Worm (Caenorhabditis elegans) whole organism, L1 larva: ENCODE data around the gene B0228.9.

Experiments
- C16A3.4 ChIP-seq: fragments of 150-350 bp; optimal IDR thresholded peaks from 2 replicates; lab custom pipeline; 2014; ENCODE audit warnings: missing biosample characterization, missing genetic modification characterization
- alr-1 ChIP-seq: fragments of 200-800 bp; sonication (Bioruptor generic); optimal IDR thresholded peaks from 2 replicates; lab custom pipeline; 2018; ENCODE audit warnings: borderline replicate concordance, mild to moderate bottlenecking, missing genetic modification characterization, missing compliant biosample characterization
- ama-1 ChIP-seq: fragments of 150-350 bp; optimal IDR thresholded peaks from 2 replicates; lab custom pipeline; 2014
- blmp-1 ChIP-seq: fragments of 150-350 bp; optimal IDR thresholded peaks from 2 replicates; lab custom pipeline; 2014; ENCODE audit warnings: missing biosample characterization, missing genetic modification characterization
- ceh-63 ChIP-seq: fragments of 200-800 bp; sonication (Bioruptor generic); optimal IDR thresholded peaks from 2 replicates; lab custom pipeline; 2018; ENCODE audit warnings: mild to moderate bottlenecking, missing genetic modification characterization, missing compliant biosample characterization
- ceh-8 ChIP-seq: fragments of 200-800 bp; sonication (Bioruptor generic); optimal IDR thresholded peaks from 2 replicates; lab custom pipeline; 2018; ENCODE audit warnings: mild to moderate bottlenecking, missing genetic modification characterization, moderate library complexity, missing compliant biosample characterization
- ceh-88 ChIP-seq: fragments of 200-800 bp; sonication (Bioruptor generic); IDR thresholded peaks from 2 replicates; pipeline ENCODE4 v1.3.6; 2022; ENCODE audit warnings: missing genetic modification characterization, missing compliant biosample characterization
- efl-1 ChIP-seq, 4 experiments: fragments of 150-350 bp; optimal IDR thresholded peaks in 3 of 4; peaks in 1 of 4; 1 replicate in 1 of 4; 2 replicates in 3 of 4; lab custom pipeline; 2014; ENCODE audit warnings: missing biosample characterization in 2 of 4, missing genetic modification characterization in 2 of 4, missing genetic modification reagents in 2 of 4
- egl-13 ChIP-seq: sonication (generic microtip); optimal IDR thresholded peaks from 2 replicates; lab custom pipeline; 2016; ENCODE audit warnings: missing genotype, missing genetic modification reagents, missing genetic modification characterization, missing compliant biosample characterization
- elt-3 ChIP-seq, 6 experiments: fragments of 150-350 bp in 1 of 6; sonication (generic microtip); optimal IDR thresholded peaks; 2 replicates each; lab custom pipeline; 2017 to 2018; ENCODE audit warnings: missing biosample characterization in 6 of 6, missing genetic modification characterization in 6 of 6, inconsistent platforms in 1 of 6
- ets-5 ChIP-seq: fragments of 200-800 bp; sonication (Bioruptor generic); IDR thresholded peaks from 2 replicates; pipeline ENCODE4 v1.3.6; 2022; ENCODE audit warnings: missing genetic modification characterization, missing compliant biosample characterization
- fkh-10 ChIP-seq: sonication (generic microtip); optimal IDR thresholded peaks from 2 replicates; lab custom pipeline; 2017; ENCODE audit warnings: missing biosample characterization, missing genetic modification reagents, missing genetic modification characterization
- fkh-4 ChIP-seq: sonication (generic microtip); optimal IDR thresholded peaks from 2 replicates; lab custom pipeline; 2016; ENCODE audit warnings: missing compliant biosample characterization, missing genetic modification characterization, borderline replicate concordance
- fkh-8 ChIP-seq: sonication (generic microtip); optimal IDR thresholded peaks from 2 replicates; lab custom pipeline; 2016; ENCODE audit warnings: mild to moderate bottlenecking, missing genetic modification characterization, missing compliant biosample characterization
- fos-1 ChIP-seq: fragments of 150-350 bp; optimal IDR thresholded peaks from 2 replicates; lab custom pipeline; 2014; ENCODE audit warnings: missing biosample characterization, missing genetic modification characterization
- grh-1 ChIP-seq: fragments of 200-800 bp; sonication (Bioruptor generic); IDR thresholded peaks from 2 replicates; pipeline ENCODE4 v1.3.6; 2022; ENCODE audit warnings: missing genetic modification reagents, missing genetic modification characterization, missing compliant biosample characterization
- hpl-2 ChIP-seq: fragments of 150-350 bp; optimal IDR thresholded peaks from 2 replicates; lab custom pipeline; 2014; ENCODE audit warnings: missing biosample characterization, missing genetic modification reagents, missing genetic modification characterization
- isw-1 ChIP-seq: fragments of 200-800 bp; sonication (Bioruptor generic); IDR thresholded peaks from 2 replicates; pipeline ENCODE4 v1.3.6; 2022; ENCODE audit warnings: missing genetic modification characterization, missing compliant biosample characterization
- lin-14 ChIP-seq: fragments of 200-800 bp; sonication (Bioruptor generic); optimal IDR thresholded peaks from 2 replicates; lab custom pipeline; 2018; ENCODE audit warnings: mild to moderate bottlenecking, missing genetic modification characterization, moderate library complexity, missing compliant biosample characterization
- lin-15B ChIP-seq: fragments of 150-350 bp; sonication (generic microtip); optimal IDR thresholded peaks from 3 replicates; lab custom pipeline; 2014; ENCODE audit warnings: missing biosample characterization, missing genetic modification characterization
- lin-35 ChIP-seq, 2 experiments: fragments of 150-350 bp; optimal IDR thresholded peaks; 2 replicates each; lab custom pipeline; 2014; ENCODE audit warnings: missing biosample characterization in 2 of 2, missing genetic modification characterization in 2 of 2, missing genetic modification reagents in 2 of 2
- lsy-2 ChIP-seq, 2 experiments: fragments of 150-350 bp; optimal IDR thresholded peaks; 2 replicates each; lab custom pipeline; 2014; ENCODE audit warnings: missing biosample characterization in 2 of 2, missing genetic modification characterization in 2 of 2
- mdl-1 ChIP-seq, 2 experiments: fragments of 150-350 bp; optimal IDR thresholded peaks; 2 replicates each; lab custom pipeline; 2014 to 2017; ENCODE audit warnings: missing biosample characterization in 2 of 2, missing genetic modification characterization in 2 of 2, inconsistent platforms in 1 of 2
- mep-1 ChIP-seq: fragments of 150-350 bp; optimal IDR thresholded peaks from 2 replicates; lab custom pipeline; 2014; ENCODE audit warnings: missing biosample characterization, missing genetic modification characterization
- nhr-20 ChIP-seq: sonication (generic microtip); optimal IDR thresholded peaks from 2 replicates; lab custom pipeline; 2016; ENCODE audit warnings: mild to moderate bottlenecking, missing genetic modification characterization, missing compliant biosample characterization
- nhr-237 ChIP-seq: fragments of 150-350 bp; optimal IDR thresholded peaks from 2 replicates; lab custom pipeline; 2014; ENCODE audit warnings: missing biosample characterization, missing genetic modification characterization
- nhr-28 ChIP-seq: fragments of 150-350 bp; optimal IDR thresholded peaks from 2 replicates; lab custom pipeline; 2014; ENCODE audit warnings: missing biosample characterization, missing genetic modification characterization
- nhr-47 ChIP-seq: sonication (generic microtip); optimal IDR thresholded peaks from 2 replicates; lab custom pipeline; 2016; ENCODE audit warnings: mild to moderate bottlenecking, missing genetic modification characterization, moderate library complexity, missing compliant biosample characterization
- nhr-77 ChIP-seq: fragments of 150-350 bp; optimal IDR thresholded peaks from 2 replicates; lab custom pipeline; 2014; ENCODE audit warnings: missing biosample characterization, missing genetic modification characterization
- nhr-85 ChIP-seq: sonication (generic microtip); peaks from one replicate; lab custom pipeline; 2016; ENCODE audit warnings: missing genetic modification characterization, inconsistent platforms, missing compliant biosample characterization
- nhr-90 ChIP-seq: sonication (generic microtip); optimal IDR thresholded peaks from 2 replicates; lab custom pipeline; 2016; ENCODE audit warnings: mild to moderate bottlenecking, missing genetic modification characterization, missing compliant biosample characterization; ENCODE audit not compliant: poor library complexity
- pag-3 ChIP-seq: sonication (generic microtip); optimal IDR thresholded peaks from 2 replicates; lab custom pipeline; 2017; ENCODE audit warnings: missing genetic modification characterization, mild to moderate bottlenecking, missing compliant biosample characterization, antibody characterized with exemption, borderline replicate concordance; ENCODE audit not compliant: insufficient read depth
- skn-1 ChIP-seq: fragments of 150-350 bp; optimal IDR thresholded peaks from 2 replicates; lab custom pipeline; 2014; ENCODE audit warnings: missing biosample characterization, missing genetic modification characterization
- snpc-4 ChIP-seq: fragments of 150-350 bp; optimal IDR thresholded peaks from 2 replicates; lab custom pipeline; 2014; ENCODE audit warnings: missing biosample characterization, missing genetic modification characterization
- snu-23 ChIP-seq: sonication (generic microtip); optimal IDR thresholded peaks from 2 replicates; lab custom pipeline; 2016; ENCODE audit warnings: missing genetic modification characterization, missing compliant biosample characterization
- sox-4 ChIP-seq: sonication (generic microtip); optimal IDR thresholded peaks from 2 replicates; lab custom pipeline; 2016; ENCODE audit warnings: missing genetic modification characterization, missing compliant biosample characterization
- sptf-1 ChIP-seq: fragments of 150-350 bp; optimal IDR thresholded peaks from 2 replicates; lab custom pipeline; 2014; ENCODE audit warnings: missing biosample characterization, missing genetic modification characterization
- sup-37 ChIP-seq: fragments of 200-800 bp; sonication (Bioruptor generic); optimal IDR thresholded peaks from 2 replicates; lab custom pipeline; 2018; ENCODE audit warnings: mild to moderate bottlenecking, missing genetic modification characterization, missing compliant biosample characterization
- swsn-7 ChIP-seq: sonication (generic microtip); optimal IDR thresholded peaks from 2 replicates; lab custom pipeline; 2016; ENCODE audit warnings: missing genetic modification characterization, missing compliant biosample characterization
- tlp-1 ChIP-seq: fragments of 150-350 bp; optimal IDR thresholded peaks from 2 replicates; lab custom pipeline; 2014; ENCODE audit warnings: missing biosample characterization, missing genetic modification characterization
- unc-130 ChIP-seq: fragments of 150-350 bp; optimal IDR thresholded peaks from 2 replicates; lab custom pipeline; 2017; ENCODE audit warnings: missing biosample characterization, missing genetic modification characterization, inconsistent platforms
- unc-30 ChIP-seq: sonication (generic microtip); optimal IDR thresholded peaks from 2 replicates; lab custom pipeline; 2017; ENCODE audit warnings: missing biosample characterization, missing genetic modification characterization
- unc-86 ChIP-seq: sonication (generic microtip); optimal IDR thresholded peaks from 2 replicates; lab custom pipeline; 2016; ENCODE audit warnings: missing genetic modification characterization, missing compliant biosample characterization
- unc-98 ChIP-seq: fragments of 200-800 bp; sonication (Bioruptor generic); IDR thresholded peaks from 2 replicates; pipeline ENCODE4 v1.3.6; 2022; ENCODE audit warnings: missing genetic modification characterization, missing compliant biosample characterization
- vab-15 ChIP-seq: sonication (generic microtip); optimal IDR thresholded peaks from 2 replicates; lab custom pipeline; 2017; ENCODE audit warnings: missing genotype, mild to moderate bottlenecking, missing genetic modification characterization, missing compliant biosample characterization
- zag-1 ChIP-seq: fragments of 150-350 bp; optimal IDR thresholded peaks from 2 replicates; lab custom pipeline; 2014; ENCODE audit warnings: missing biosample characterization, missing genetic modification characterization
- ztf-4 ChIP-seq: fragments of 150-350 bp; optimal IDR thresholded peaks from 2 replicates; lab custom pipeline; 2014; ENCODE audit warnings: missing biosample characterization, missing genetic modification characterization

B0228.9 gene

DNA sequence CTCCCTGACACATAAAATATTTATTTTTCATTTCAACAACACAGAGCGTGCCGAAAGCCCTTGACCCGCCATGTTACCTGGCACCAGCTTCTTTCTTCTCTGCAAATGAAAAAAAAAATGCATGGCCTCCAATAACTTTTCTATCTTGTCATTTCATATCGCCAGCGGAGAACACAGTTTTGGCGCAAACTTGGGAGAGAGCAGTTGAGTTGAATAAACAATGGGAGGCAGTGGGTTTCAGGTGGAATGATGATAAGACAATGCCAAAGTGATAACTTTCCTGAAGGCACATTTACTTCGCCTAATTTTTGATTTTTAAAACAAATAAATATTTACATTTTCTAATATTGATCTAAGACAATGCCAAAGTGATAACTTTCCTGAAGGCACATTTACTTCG lies 37.8 kb upstream of the B0228.9 start:
- no peak for TF ChIP-seq nhr-47 (tag; lab: Kevin White, UChicago)
- no peak for TF ChIP-seq unc-30
- no peak for TF ChIP-seq fos-1
- no peak for TF ChIP-seq nhr-90
- TF ChIP-seq ceh-63 (GFP tag; lab: Kevin White, UChicago) = no peak
- TF ChIP-seq nhr-237 (tag; lab: Kevin White, UChicago) = no peak
- no peak for TF ChIP-seq elt-3 (tag; optimal IDR thresholded peaks at IDR 0.05; lab: Kevin White, UChicago)
- no peak for TF ChIP-seq lin-14
- TF ChIP-seq mdl-1 (tag; optimal IDR thresholded peaks at IDR 0.05; lab: Kevin White, UChicago) = no peak
- TF ChIP-seq grh-1 (GFP tag; lab: Robert Waterston, UW) = no peak
- TF ChIP-seq skn-1 (tag; lab: Kevin White, UChicago) = no peak
- TF ChIP-seq ama-1 (lab: Kevin White, UChicago) = no peak
- TF ChIP-seq egl-13 (tag; lab: Kevin White, UChicago) = no peak
- no peak for TF ChIP-seq vab-15 (tag; lab: Kevin White, UChicago)
- TF ChIP-seq nhr-77 (tag; lab: Kevin White, UChicago) = no peak
- no peak for TF ChIP-seq ztf-4

DNA sequence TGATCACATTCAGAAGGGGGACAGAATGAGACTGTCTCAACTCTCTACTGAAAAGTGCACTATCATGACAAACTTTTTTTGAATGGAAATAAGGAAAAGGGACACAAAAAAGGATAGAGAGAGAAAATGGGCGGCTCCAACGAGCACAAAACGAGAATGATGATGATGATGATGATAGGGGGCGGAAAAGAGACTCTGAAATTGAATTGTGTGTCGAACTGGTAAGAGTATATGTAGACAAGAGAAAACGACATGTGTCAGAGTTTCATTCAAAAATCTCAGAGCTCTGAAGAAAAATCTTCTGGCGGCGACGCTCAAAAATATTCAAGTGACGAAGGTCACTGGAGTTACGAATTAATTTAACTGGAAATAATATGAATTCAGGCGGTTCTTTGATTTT lies 31.8 kb upstream of the B0228.9 start:
- peak; percentile 48 for TF ChIP-seq lin-14
- no peak for TF ChIP-seq lsy-2 (tag; optimal IDR thresholded peaks at IDR 0.05; lab: Kevin White, UChicago)
- peak; percentile 47 for TF ChIP-seq fkh-10
- TF ChIP-seq, all 84 proteins: peak for 2

DNA sequence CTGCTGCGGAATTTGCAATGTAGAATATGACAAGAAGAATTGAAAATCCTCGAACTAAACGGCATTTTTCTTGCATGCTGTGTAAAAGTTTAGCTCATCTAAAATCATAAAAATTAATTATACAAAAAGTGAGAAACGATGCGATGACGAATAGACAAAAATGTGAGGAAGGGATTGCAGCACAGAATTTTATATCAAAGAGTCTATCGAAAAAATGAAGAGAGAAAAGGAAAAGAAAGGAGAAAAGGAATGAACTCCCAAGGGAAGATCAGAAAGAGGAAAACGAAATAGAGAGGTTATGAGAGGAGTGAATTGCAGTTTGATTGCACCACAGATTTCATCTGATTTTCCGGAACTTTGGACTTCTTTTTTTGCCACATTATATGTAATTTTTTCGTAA lies 30.8 kb upstream of the B0228.9 start, which contains the start of gene glr-4:
glr-4 (minus strand) TSS at position 101 of the 400 bp plus-strand sequence.
- TF ChIP-seq unc-86 (tag; lab: Kevin White, UChicago) (no peak), lin-15B (tag; lab: Kevin White, UChicago) (no peak), C16A3.4 (tag; lab: Kevin White, UChicago) (no peak), fkh-4 (tag; lab: Kevin White, UChicago) (no peak), nhr-90 (no peak), lsy-2 (tag; optimal IDR thresholded peaks at IDR 0.05; lab: Kevin White, UChicago) (no peak)

DNA sequence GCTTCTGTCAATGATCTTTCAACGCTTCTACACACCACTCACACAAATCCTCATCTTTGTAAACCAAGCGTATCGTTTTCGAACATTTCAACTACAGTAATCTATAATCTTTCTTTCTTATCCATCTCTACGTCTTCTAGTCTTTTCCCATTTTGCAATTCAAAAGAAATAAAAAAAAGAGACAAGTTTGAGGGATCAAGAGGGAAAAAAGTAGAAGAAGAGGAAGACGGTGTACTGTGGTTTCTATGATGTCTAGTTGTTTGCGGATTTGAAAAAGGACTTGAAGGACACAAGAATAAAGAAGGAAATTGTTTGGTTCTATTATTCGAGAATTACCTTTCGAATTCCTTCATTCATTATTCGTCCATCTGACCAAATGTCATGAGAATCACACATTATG lies 29.0 kb upstream of the B0228.9 start:
- no peak for TF ChIP-seq sup-37 (GFP tag; lab: Kevin White, UChicago)
- no peak for TF ChIP-seq lin-35 (GFP tag; optimal IDR thresholded peaks at IDR 0.05; lab: Kevin White, UChicago)
- TF ChIP-seq ztf-4 = no peak
- TF ChIP-seq unc-98 = no peak
- no peak for TF ChIP-seq swsn-7 (tag; lab: Kevin White, UChicago)
- no peak for TF ChIP-seq mdl-1 (tag; optimal IDR thresholded peaks at IDR 0.05; lab: Kevin White, UChicago)
- TF ChIP-seq snpc-4 (tag; lab: Kevin White, UChicago) = no peak
- peak; percentile 89 for TF ChIP-seq nhr-85 (tag; lab: Kevin White, UChicago)
- TF ChIP-seq ets-5 (GFP tag; lab: Robert Waterston, UW) = no peak
- TF ChIP-seq skn-1 (tag; lab: Kevin White, UChicago) = no peak
- no peak for TF ChIP-seq zag-1 (tag; lab: Kevin White, UChicago)
- TF ChIP-seq hpl-2 (GFP tag; lab: Kevin White, UChicago) = no peak
- no peak for TF ChIP-seq unc-130 (tag; lab: Kevin White, UChicago)
- no peak for TF ChIP-seq ceh-8
- TF ChIP-seq mep-1 (tag; lab: Kevin White, UChicago) = peak; percentile 50
- TF ChIP-seq nhr-28 (tag; lab: Kevin White, UChicago) = no peak
- no peak for TF ChIP-seq alr-1 (tag; lab: Kevin White, UChicago)
- peak; percentile 50 for TF ChIP-seq blmp-1 (tag; lab: Kevin White, UChicago)
- TF ChIP-seq tlp-1 = no peak
- no peak for TF ChIP-seq fkh-8 (tag; lab: Kevin White, UChicago)
- peak; percentile 42 for TF ChIP-seq snu-23 (GFP tag; lab: Kevin White, UChicago)
- peak; percentile 68 for TF ChIP-seq lin-14
- no peak for TF ChIP-seq C16A3.4 (tag; lab: Kevin White, UChicago)
- TF ChIP-seq nhr-20 = peak; percentile 26
- no peak for TF ChIP-seq pag-3 (tag; lab: Kevin White, UChicago)
- TF ChIP-seq elt-3 (tag; optimal IDR thresholded peaks at IDR 0.05; lab: Kevin White, UChicago) = peak in 2 of 6 experiments; percentile 6 to 40
- TF ChIP-seq isw-1 (GFP tag; lab: Robert Waterston, UW) = no peak
- no peak for TF ChIP-seq egl-13 (tag; lab: Kevin White, UChicago)
- TF ChIP-seq ceh-88 (GFP tag; lab: Robert Waterston, UW) = no peak
- no peak for TF ChIP-seq efl-1 (optimal IDR thresholded peaks at IDR 0.05; lab: Kevin White, UChicago)
- TF ChIP-seq efl-1 (GFP tag; optimal IDR thresholded peaks at IDR 0.05 in 1 of 2; lab: Kevin White, UChicago) = no peak
- TF ChIP-seq lsy-2 (tag; optimal IDR thresholded peaks at IDR 0.05; lab: Kevin White, UChicago) = peak in 1 of 2 experiments; percentile 59
- no peak for TF ChIP-seq sox-4 (tag; lab: Kevin White, UChicago)
- no peak for TF ChIP-seq sptf-1 (tag; lab: Kevin White, UChicago)
